Worm (Caenorhabditis elegans): Measurements from ENCODE around the gene zhit-3.

zhit-3 gene

ce11 chrV:10206502-10206901, 5.4 kb downstream of the zhit-3 start, which contains the start of gene rpc-25:
Gene rpc-25 (minus strand): TSS chrV:10206602.
- TF ChIP-seq ama-1 (optimal IDR thresholded peaks at IDR 0.05), result no peak
- TF ChIP-seq scrt-1 (GFP tag; IDR thresholded peaks at IDR 0.05), result no peak
- TF ChIP-seq hmg-4 (GFP tag; optimal IDR thresholded peaks at IDR 0.05), result no peak
- TF ChIP-seq aly-1 (tag; optimal IDR thresholded peaks at IDR 0.05), result no peak
- no peak for TF ChIP-seq hnd-1 (tag; optimal IDR thresholded peaks at IDR 0.05)
- no peak for TF ChIP-seq ceh-36 (tag; optimal IDR thresholded peaks at IDR 0.05)
- TF ChIP-seq F13C5.2 (tag; optimal IDR thresholded peaks at IDR 0.05), result no peak
- TF ChIP-seq pes-1 (GFP tag; IDR thresholded peaks at IDR 0.05), result no peak
- TF ChIP-seq ets-7 (tag; optimal IDR thresholded peaks at IDR 0.05), result no peak
- TF ChIP-seq hmbx-1 (tag; optimal IDR thresholded peaks at IDR 0.05), result no peak
- TF ChIP-seq ceh-13 (GFP tag; optimal IDR thresholded peaks at IDR 0.05), result no peak
- no peak for TF ChIP-seq flt-1 (GFP tag; IDR thresholded peaks at IDR 0.05)
- TF ChIP-seq sea-1 (GFP tag; conservative IDR thresholded peaks at IDR 0.05), result no peak
- no peak for TF ChIP-seq tbx-11 (GFP tag; IDR thresholded peaks at IDR 0.05)
- TF ChIP-seq tbx-37 (GFP tag; conservative IDR thresholded peaks at IDR 0.05), result no peak
- TF ChIP-seq tra-4 (tag; optimal IDR thresholded peaks at IDR 0.05), result no peak

DNA sequence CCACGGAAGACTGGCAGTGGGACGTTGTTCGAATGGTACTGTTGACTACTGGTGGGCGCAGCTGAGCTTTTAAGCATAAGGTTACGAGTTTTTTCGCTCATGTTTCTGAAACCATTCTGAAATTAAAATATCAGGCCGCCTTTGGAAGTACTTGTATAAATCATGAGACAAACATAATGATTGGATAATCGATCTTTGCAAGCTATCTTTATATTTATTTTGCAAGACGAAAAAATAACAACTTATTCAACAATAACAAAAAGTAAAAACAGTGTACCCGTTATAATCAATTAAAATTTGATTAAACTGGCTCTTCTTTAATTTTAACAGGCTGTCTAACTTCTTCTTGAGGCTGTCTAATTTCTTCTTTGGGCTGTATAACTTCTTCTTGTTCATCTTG, 6.4 kb downstream of the zhit-3 start, which contains the start of gene ZK856.16:
Gene ZK856.16 (minus strand): TSS at position 101 of the 400 bp plus-strand sequence.
- TF ChIP-seq ceh-36 (tag; optimal IDR thresholded peaks at IDR 0.05) (no peak), scrt-1 (GFP tag; IDR thresholded peaks at IDR 0.05) (no peak), ceh-13 (GFP tag; optimal IDR thresholded peaks at IDR 0.05) (no peak), tbx-37 (GFP tag; conservative IDR thresholded peaks at IDR 0.05) (no peak), ama-1 (optimal IDR thresholded peaks at IDR 0.05) (no peak), ets-7 (tag; optimal IDR thresholded peaks at IDR 0.05) (no peak), F13C5.2 (tag; optimal IDR thresholded peaks at IDR 0.05) (no peak), pes-1 (GFP tag; IDR thresholded peaks at IDR 0.05) (no peak), tra-4 (tag; optimal IDR thresholded peaks at IDR 0.05) (no peak), tbx-11 (GFP tag; IDR thresholded peaks at IDR 0.05) (no peak), hmg-4 (GFP tag; optimal IDR thresholded peaks at IDR 0.05) (no peak), flt-1 (GFP tag; IDR thresholded peaks at IDR 0.05) (no peak), B0310.2 (tag; optimal IDR thresholded peaks at IDR 0.05) (no peak), hmbx-1 (tag; optimal IDR thresholded peaks at IDR 0.05) (no peak), hnd-1 (tag; optimal IDR thresholded peaks at IDR 0.05) (no peak), aly-1 (tag; optimal IDR thresholded peaks at IDR 0.05) (no peak)

- TF ChIP-seq ama-1 (optimal IDR thresholded peaks at IDR 0.05) (no peak), hnd-1 (tag; optimal IDR thresholded peaks at IDR 0.05) (no peak), ceh-13 (GFP tag; optimal IDR thresholded peaks at IDR 0.05) (no peak)
Observed at ce11 chrV:10204863-10205338, 7.0 kb downstream of the zhit-3 start, which contains the start of the genes ZK856.19 and ZK856.11. Gene ZK856.19 (minus strand): TSS chrV:10204913. Gene ZK856.11 (minus strand): TSS chrV:10204938.

ce11 chrV:10203435-10204009, 8.4 kb downstream of the zhit-3 start, which contains the start of gene chpf-1:
Gene chpf-1 (minus strand): TSS chrV:10203485.
- TF ChIP-seq ets-7 (tag; optimal IDR thresholded peaks at IDR 0.05) (no peak), aly-1 (tag; optimal IDR thresholded peaks at IDR 0.05) (no peak), flt-1 (GFP tag; IDR thresholded peaks at IDR 0.05) (no peak), sea-1 (GFP tag; conservative IDR thresholded peaks at IDR 0.05) (no peak), tra-4 (tag; optimal IDR thresholded peaks at IDR 0.05) (no peak), tbx-11 (GFP tag; IDR thresholded peaks at IDR 0.05) (no peak), F13C5.2 (tag; optimal IDR thresholded peaks at IDR 0.05) (no peak), hmg-4 (GFP tag; optimal IDR thresholded peaks at IDR 0.05) (no peak)

DNA sequence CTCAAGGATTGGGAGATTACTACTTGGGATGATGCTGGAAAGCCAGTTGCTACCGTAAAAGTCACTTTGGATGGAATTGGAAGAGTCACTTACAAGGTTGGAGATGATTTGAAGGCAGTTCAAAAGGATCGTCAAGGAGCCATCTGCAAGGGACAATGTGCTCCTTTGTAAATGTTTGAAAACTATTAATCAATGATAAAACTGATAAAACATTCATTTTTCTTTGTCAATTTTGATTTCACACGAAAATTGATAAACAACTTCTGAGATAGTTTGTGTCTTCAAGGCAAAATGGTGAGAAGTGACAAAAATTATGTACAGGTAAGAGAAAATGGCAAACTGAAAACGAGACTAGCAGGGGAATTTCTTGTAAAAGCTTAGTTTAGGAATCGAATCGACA, 9.6 kb downstream of the zhit-3 start:
- TF ChIP-seq flt-1 (GFP tag; IDR thresholded peaks at IDR 0.05), result no peak
- TF ChIP-seq sea-1 (GFP tag; conservative IDR thresholded peaks at IDR 0.05), result no peak
- TF ChIP-seq ceh-36 (tag; optimal IDR thresholded peaks at IDR 0.05), result no peak
- TF ChIP-seq ama-1 (optimal IDR thresholded peaks at IDR 0.05), result no peak

DNA sequence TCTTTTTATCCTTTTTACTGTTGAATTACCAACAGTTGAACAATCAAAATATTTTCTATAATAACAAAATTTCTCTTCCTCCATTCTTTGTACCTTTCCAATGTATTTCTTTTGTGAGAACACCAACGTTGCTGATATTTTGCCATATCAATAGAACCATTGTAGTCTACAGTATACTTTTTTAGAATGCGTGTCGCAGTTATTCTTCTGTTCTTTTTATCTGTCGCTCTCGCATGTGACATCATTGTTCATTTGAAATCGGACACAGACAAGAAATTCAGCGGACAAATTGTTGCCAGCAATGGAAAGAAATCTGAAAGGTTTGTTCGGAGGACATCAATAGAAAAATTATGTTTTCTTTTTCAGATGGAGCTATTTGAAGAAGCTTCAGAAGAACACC, 10.0 kb downstream of the zhit-3 start, which contains the start of gene ZK856.7:
Gene ZK856.7 (plus strand): TSS at position 186 of the 400 bp plus-strand sequence.
- TF ChIP-seq tbx-11 (GFP tag; IDR thresholded peaks at IDR 0.05) (no peak), flt-1 (GFP tag; IDR thresholded peaks at IDR 0.05) (no peak), scrt-1 (GFP tag; IDR thresholded peaks at IDR 0.05) (no peak), ets-7 (tag; optimal IDR thresholded peaks at IDR 0.05) (no peak), hnd-1 (tag; optimal IDR thresholded peaks at IDR 0.05) (no peak), B0310.2 (tag; optimal IDR thresholded peaks at IDR 0.05) (no peak), sea-1 (GFP tag; conservative IDR thresholded peaks at IDR 0.05) (no peak), ceh-36 (tag; optimal IDR thresholded peaks at IDR 0.05) (no peak), hmbx-1 (tag; optimal IDR thresholded peaks at IDR 0.05) (no peak)

- no peak for TF ChIP-seq ceh-36 (tag; optimal IDR thresholded peaks at IDR 0.05)
- no peak for TF ChIP-seq scrt-1 (GFP tag; IDR thresholded peaks at IDR 0.05)
- no peak for TF ChIP-seq sea-1 (GFP tag; conservative IDR thresholded peaks at IDR 0.05)
- TF ChIP-seq F13C5.2 (tag; optimal IDR thresholded peaks at IDR 0.05), result no peak
- TF ChIP-seq tra-4 (tag; optimal IDR thresholded peaks at IDR 0.05), result no peak
- TF ChIP-seq ets-7 (tag; optimal IDR thresholded peaks at IDR 0.05), result no peak
Observed at ce11 chrV:10198386-10198785, 13.5 kb downstream of the zhit-3 start, which contains the start of gene ZK856.6. Gene ZK856.6 (plus strand): TSS chrV:10198686.

DNA sequence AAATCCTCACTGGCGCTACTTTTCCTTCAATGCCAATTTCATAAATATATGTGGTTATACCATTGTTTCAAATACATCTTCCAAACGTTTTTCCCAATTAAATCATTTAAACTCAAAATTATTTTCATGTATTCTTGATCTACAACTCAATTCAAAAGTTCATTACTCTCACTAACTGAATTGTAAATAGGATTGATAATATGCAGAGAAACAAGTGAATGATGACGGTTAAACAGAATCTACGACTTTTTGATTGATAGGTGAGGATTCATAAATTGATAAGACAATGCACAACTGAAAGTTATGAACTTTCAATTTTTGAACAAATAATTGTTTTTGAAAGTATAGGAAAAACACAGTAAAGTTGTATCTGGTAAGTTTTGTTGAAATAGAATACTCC, 20.7 kb downstream of the zhit-3 start:
- TF ChIP-seq tbx-11 (GFP tag; IDR thresholded peaks at IDR 0.05), result no peak
- no peak for TF ChIP-seq ceh-13 (GFP tag; optimal IDR thresholded peaks at IDR 0.05)
- no peak for TF ChIP-seq B0310.2 (tag; optimal IDR thresholded peaks at IDR 0.05)
- TF ChIP-seq hmg-4 (GFP tag; optimal IDR thresholded peaks at IDR 0.05), result no peak
- TF ChIP-seq ceh-36 (tag; optimal IDR thresholded peaks at IDR 0.05), result no peak
- TF ChIP-seq ets-7 (tag; optimal IDR thresholded peaks at IDR 0.05), result no peak
- no peak for TF ChIP-seq hmbx-1 (tag; optimal IDR thresholded peaks at IDR 0.05)
- no peak for TF ChIP-seq pes-1 (GFP tag; IDR thresholded peaks at IDR 0.05)
- no peak for TF ChIP-seq ama-1 (optimal IDR thresholded peaks at IDR 0.05)
- TF ChIP-seq tbx-37 (GFP tag; conservative IDR thresholded peaks at IDR 0.05), result no peak
- no peak for TF ChIP-seq aly-1 (tag; optimal IDR thresholded peaks at IDR 0.05)
- TF ChIP-seq tra-4 (tag; optimal IDR thresholded peaks at IDR 0.05), result no peak
- no peak for TF ChIP-seq flt-1 (GFP tag; IDR thresholded peaks at IDR 0.05)
- no peak for TF ChIP-seq sea-1 (GFP tag; conservative IDR thresholded peaks at IDR 0.05)
